Worm (Caenorhabditis elegans) whole organism, midembryonic: ENCODE results near the gene nex-1.

Experiments
- T22C8.4 ChIP-seq: fragments of 200-800 bp; sonication (Bioruptor generic); IDR thresholded peaks from 2 replicates; pipeline ENCODE4 v1.3.6; 2022; ENCODE audit warnings: missing genetic modification characterization, missing compliant biosample characterization
- cog-1 ChIP-seq: sonication (generic microtip); optimal IDR thresholded peaks from 2 replicates; lab custom pipeline; 2016; ENCODE audit warnings: missing genetic modification characterization, missing compliant biosample characterization
- flt-1 ChIP-seq: fragments of 200-800 bp; sonication (Bioruptor generic); IDR thresholded peaks from 2 replicates; pipeline ENCODE4 v1.3.6; 2022; ENCODE audit warnings: missing genetic modification characterization, missing compliant biosample characterization
- klf-2 ChIP-seq: fragments of 200-800 bp; sonication (Bioruptor generic); conservative IDR thresholded peaks from 2 replicates; pipeline ENCODE4 v1.3.6; 2022; ENCODE audit warnings: missing genetic modification reagents, missing genetic modification characterization, missing compliant biosample characterization
- med-1 ChIP-seq: sonication (generic microtip); optimal IDR thresholded peaks from 2 replicates; lab custom pipeline; 2017; ENCODE audit warnings: missing genetic modification characterization, mild to moderate bottlenecking, missing compliant biosample characterization, antibody characterized with exemption, missing genetic modification reagents; ENCODE audit not compliant: insufficient read depth
- ref-1 ChIP-seq: fragments of 200-800 bp; sonication (Bioruptor generic); conservative IDR thresholded peaks from 2 replicates; pipeline ENCODE4 v1.3.6; 2022; ENCODE audit warnings: missing genetic modification reagents, missing genetic modification characterization, missing compliant biosample characterization
- tab-1 ChIP-seq: fragments of 200-800 bp; sonication (Bioruptor generic); IDR thresholded peaks from 2 replicates; pipeline ENCODE4 v1.3.6; 2022; ENCODE audit warnings: missing genetic modification characterization, missing compliant biosample characterization
- ztf-23 ChIP-seq: fragments of 200-800 bp; sonication (Bioruptor generic); IDR thresholded peaks from 2 replicates; pipeline ENCODE4 v1.3.6; 2022; ENCODE audit warnings: missing genetic modification reagents, missing genetic modification characterization, missing compliant biosample characterization
- ztf-29 ChIP-seq: fragments of 200-800 bp; sonication (Bioruptor generic); IDR thresholded peaks from 2 replicates; pipeline ENCODE4 v1.3.6; 2022; ENCODE audit warnings: missing genetic modification reagents, missing genetic modification characterization, missing compliant biosample characterization

Gene nex-1

DNA sequence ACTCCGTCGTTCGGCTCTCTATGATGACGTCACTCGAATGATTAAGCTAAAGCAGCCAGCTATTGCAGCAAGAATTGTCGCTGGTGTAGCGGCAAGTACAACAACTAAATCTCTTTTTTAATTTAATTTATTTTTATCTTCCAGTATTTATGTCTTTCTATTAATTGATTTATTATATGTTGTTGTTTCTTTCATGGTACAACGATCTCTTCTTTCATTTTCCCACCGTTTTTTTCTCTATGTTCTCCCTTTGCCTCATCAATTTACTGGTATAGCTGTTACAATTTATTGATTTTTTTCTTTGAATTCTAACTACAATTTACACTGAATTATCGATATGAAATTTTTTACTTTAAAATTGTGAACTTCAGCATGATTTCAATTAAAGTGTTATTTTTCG, 29.7 kb upstream of the nex-1 start, which contains the start of gene moc-6:
moc-6 (plus strand) TSS at position 301 of the 400 bp plus-strand sequence.
- 0 out of 2 replicates have a peak, but pooled peaks have one; percentile 23 for TF ChIP-seq T22C8.4 (GFP tag; lab: Robert Waterston, UW)
- TF ChIP-seq ref-1 (GFP tag; lab: Robert Waterston, UW): no peak
- no peak for TF ChIP-seq ztf-29 (GFP tag; lab: Robert Waterston, UW)
- TF ChIP-seq flt-1 (GFP tag; lab: Robert Waterston, UW): no peak
- TF ChIP-seq ztf-23 (GFP tag; lab: Robert Waterston, UW): no peak
- no peak for TF ChIP-seq cog-1 (tag; lab: Kevin White, UChicago)

DNA sequence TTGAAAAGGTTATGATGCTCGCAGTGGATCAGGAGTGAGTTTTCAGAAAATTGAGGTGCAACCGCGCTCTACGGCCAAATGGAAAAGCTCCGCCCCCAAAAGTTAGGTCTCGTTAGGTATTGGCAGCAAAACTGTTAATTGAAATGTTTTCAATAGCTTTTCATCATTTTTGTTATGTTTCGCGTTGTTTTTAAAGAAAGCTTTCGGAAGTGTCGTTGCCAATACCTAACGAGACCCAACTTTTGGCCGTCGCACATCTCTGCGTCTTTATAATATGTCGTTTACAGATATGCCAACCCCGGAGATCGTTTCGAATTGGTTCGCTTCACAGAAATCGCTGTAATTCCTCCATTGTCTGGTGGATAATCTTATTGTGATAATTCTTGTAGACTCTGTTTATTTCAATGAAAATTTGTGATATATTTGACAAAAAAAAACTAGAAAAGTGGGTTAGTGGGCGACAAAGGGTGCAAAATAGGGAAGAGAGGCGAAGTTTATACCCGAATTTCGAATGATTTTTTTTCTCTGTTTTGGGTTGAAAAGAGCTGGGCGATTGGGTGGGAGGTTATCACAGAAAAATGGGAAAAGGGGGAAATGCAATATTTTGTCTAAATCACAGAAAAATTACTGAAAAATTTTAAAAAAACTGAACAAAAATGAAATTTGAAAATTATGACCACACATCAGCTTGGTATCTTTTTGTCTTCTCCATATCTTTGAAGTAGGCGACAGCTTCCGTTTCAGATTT, 28.9 kb upstream of the nex-1 start:
- no peak for TF ChIP-seq T22C8.4 (GFP tag; lab: Robert Waterston, UW)
- TF ChIP-seq ztf-29 (GFP tag; lab: Robert Waterston, UW): no peak
- no peak for TF ChIP-seq cog-1 (tag; lab: Kevin White, UChicago)
- TF ChIP-seq ref-1 (GFP tag; lab: Robert Waterston, UW): no peak
- no peak for TF ChIP-seq ztf-23 (GFP tag; lab: Robert Waterston, UW)
- TF ChIP-seq klf-2 (GFP tag; lab: Robert Waterston, UW): no peak
- TF ChIP-seq flt-1 (GFP tag; lab: Robert Waterston, UW): no peak
- TF ChIP-seq tab-1 (GFP tag; lab: Robert Waterston, UW): no peak
- no peak for TF ChIP-seq med-1

DNA sequence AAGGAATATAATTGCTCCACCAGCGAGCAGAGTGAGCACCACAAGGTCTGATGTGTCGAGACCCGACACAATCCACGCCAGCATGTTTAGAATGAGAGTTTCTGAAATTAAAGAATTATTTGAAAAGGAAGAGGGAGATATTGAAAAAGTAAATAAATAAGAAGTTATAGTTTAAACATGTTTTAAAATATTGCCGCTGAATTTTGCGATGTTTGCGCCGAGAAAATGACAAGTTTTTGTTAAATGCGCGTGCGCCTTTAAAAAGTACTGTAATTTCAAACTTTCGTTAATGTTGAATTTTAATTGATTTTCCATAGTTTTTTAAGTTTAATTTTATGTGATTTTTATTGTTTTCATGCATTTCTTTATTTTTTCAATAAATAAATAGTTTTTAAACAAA, 25.8 kb upstream of the nex-1 start, which contains the start of gene emb-8:
emb-8 (minus strand) TSS at position 101 of the 400 bp plus-strand sequence.
- TF ChIP-seq flt-1 (GFP tag; lab: Robert Waterston, UW): no peak
- no peak for TF ChIP-seq ref-1 (GFP tag; lab: Robert Waterston, UW)
- TF ChIP-seq med-1: no peak
- TF ChIP-seq T22C8.4 (GFP tag; lab: Robert Waterston, UW): no peak
- TF ChIP-seq tab-1 (GFP tag; lab: Robert Waterston, UW): no peak
- TF ChIP-seq cog-1 (tag; lab: Kevin White, UChicago): no peak
- TF ChIP-seq ztf-29 (GFP tag; lab: Robert Waterston, UW): no peak
- no peak for TF ChIP-seq ztf-23 (GFP tag; lab: Robert Waterston, UW)
- no peak for TF ChIP-seq klf-2 (GFP tag; lab: Robert Waterston, UW)

ce11 chrIII:5200349-5200748, 25.1 kb upstream of the nex-1 start:
- TF ChIP-seq ztf-29 (GFP tag; lab: Robert Waterston, UW) (no peak), cog-1 (tag; lab: Kevin White, UChicago) (no peak), klf-2 (GFP tag; lab: Robert Waterston, UW) (no peak), T22C8.4 (GFP tag; lab: Robert Waterston, UW) (no peak), ref-1 (GFP tag; lab: Robert Waterston, UW) (no peak), flt-1 (GFP tag; lab: Robert Waterston, UW) (no peak), med-1 (no peak), ztf-23 (GFP tag; lab: Robert Waterston, UW) (no peak), tab-1 (GFP tag; lab: Robert Waterston, UW) (no peak)

DNA sequence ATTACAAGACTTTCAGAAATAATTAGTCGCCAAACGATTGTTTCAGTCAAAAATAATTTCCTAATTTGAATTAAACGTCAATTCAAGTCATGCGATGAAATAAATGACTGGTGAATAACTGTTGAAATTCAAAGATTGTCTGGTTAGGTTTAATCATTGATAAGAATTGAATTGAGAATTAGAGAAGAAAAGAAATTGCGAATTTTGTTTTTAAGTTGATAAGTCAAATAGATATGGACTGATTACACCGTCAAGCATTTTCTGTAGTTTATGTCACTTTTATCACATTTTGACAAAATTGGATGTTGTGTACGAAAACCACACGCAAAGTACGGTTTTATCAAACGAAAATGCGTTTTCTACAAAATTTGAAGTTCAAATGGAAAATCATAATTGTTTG, 24.2 kb upstream of the nex-1 start:
- TF ChIP-seq ztf-23 (GFP tag; lab: Robert Waterston, UW) (no peak), med-1 (no peak), ref-1 (GFP tag; lab: Robert Waterston, UW) (no peak)

DNA sequence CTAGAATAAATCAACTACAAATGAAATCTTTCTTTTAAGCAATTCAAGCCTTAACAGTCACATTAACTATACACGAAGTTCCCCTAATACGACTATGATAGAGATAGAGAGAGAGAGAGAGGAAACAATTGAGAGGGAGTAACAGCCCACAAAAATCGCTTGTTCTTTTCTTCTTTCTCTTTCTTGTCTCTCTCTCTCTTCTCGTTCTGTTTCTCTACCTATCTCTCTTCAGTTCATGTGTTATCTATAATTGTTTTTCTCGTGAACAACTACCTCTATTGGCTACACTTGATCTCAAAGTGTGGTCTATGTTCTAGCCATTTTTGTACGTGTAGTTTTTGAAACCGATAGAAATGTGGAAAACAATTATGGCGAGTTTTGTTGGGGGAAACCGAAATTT, 22.8 kb upstream of the nex-1 start:
- TF ChIP-seq ref-1 (GFP tag; lab: Robert Waterston, UW): no peak
- TF ChIP-seq tab-1 (GFP tag; lab: Robert Waterston, UW): no peak
- TF ChIP-seq T22C8.4 (GFP tag; lab: Robert Waterston, UW): no peak
- TF ChIP-seq ztf-23 (GFP tag; lab: Robert Waterston, UW): no peak
- TF ChIP-seq klf-2 (GFP tag; lab: Robert Waterston, UW): no peak
- no peak for TF ChIP-seq med-1
- no peak for TF ChIP-seq flt-1 (GFP tag; lab: Robert Waterston, UW)
- TF ChIP-seq cog-1 (tag; lab: Kevin White, UChicago): no peak
- no peak for TF ChIP-seq ztf-29 (GFP tag; lab: Robert Waterston, UW)

ce11 chrIII:5203310-5203709, 22.1 kb upstream of the nex-1 start:
- TF ChIP-seq ztf-29 (GFP tag; lab: Robert Waterston, UW) (no peak), cog-1 (tag; lab: Kevin White, UChicago) (no peak), T22C8.4 (GFP tag; lab: Robert Waterston, UW) (no peak), klf-2 (GFP tag; lab: Robert Waterston, UW) (no peak), ref-1 (GFP tag; lab: Robert Waterston, UW) (no peak), ztf-23 (GFP tag; lab: Robert Waterston, UW) (no peak), med-1 (no peak), tab-1 (GFP tag; lab: Robert Waterston, UW) (no peak), flt-1 (GFP tag; lab: Robert Waterston, UW) (no peak)

DNA sequence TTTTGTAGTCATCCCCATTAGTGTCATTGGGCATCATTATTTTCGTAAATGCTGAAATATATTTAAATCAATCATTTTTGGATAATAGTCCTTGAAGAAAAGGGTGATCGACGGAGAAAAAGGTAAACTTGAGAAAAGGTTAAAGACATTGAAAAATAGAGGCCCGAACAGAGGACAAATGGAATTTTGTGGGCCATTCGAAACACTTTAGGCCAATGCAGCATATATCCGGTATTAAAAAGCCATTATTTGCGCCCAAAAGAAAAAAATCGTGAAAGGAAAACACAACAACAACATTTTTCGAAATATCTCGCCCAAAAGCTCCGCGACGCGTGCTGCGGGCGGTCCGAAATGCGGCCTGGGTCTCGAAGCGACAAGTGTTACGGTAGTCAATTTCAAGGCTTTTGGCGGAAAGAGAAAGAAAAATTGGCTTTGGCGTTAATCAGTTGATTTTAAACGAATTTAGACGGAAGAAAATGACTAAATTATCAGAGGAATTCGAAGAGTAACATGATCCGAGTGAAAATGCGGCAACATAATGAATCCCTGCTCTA, 18.5 kb upstream of the nex-1 start, which contains the start of gene morc-1:
morc-1 (minus strand) TSS at position 51 of the 554 bp plus-strand sequence.
- no peak for TF ChIP-seq klf-2 (GFP tag; lab: Robert Waterston, UW)
- no peak for TF ChIP-seq med-1
- no peak for TF ChIP-seq flt-1 (GFP tag; lab: Robert Waterston, UW)
- no peak for TF ChIP-seq ztf-23 (GFP tag; lab: Robert Waterston, UW)
- TF ChIP-seq tab-1 (GFP tag; lab: Robert Waterston, UW): no peak
- no peak for TF ChIP-seq ref-1 (GFP tag; lab: Robert Waterston, UW)
- TF ChIP-seq T22C8.4 (GFP tag; lab: Robert Waterston, UW): no peak
- TF ChIP-seq ztf-29 (GFP tag; lab: Robert Waterston, UW): no peak
- no peak for TF ChIP-seq cog-1 (tag; lab: Kevin White, UChicago)

DNA sequence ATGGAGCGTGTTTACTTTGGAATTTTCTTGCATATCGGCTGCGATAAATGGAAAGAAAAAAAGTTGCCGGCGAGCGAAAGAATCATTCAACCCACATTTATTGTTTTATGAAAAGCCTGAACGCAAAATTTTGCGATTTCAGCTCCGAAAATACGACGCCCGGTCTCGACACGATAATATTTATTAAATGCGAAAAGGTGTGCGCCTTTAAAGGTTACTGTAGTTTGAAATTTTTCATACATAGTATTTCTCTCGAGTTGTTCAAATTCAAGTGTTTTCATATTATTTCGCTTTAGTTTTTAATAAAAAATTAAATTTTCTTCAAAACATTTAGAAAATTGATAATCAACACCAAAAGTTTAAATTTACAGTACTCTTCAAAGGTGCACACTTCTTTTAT, 16.4 kb upstream of the nex-1 start, which contains the start of gene syx-16:
syx-16 (minus strand) TSS at position 118 of the 400 bp plus-strand sequence.
- TF ChIP-seq ztf-29 (GFP tag; lab: Robert Waterston, UW) (no peak), flt-1 (GFP tag; lab: Robert Waterston, UW) (no peak), ref-1 (GFP tag; lab: Robert Waterston, UW) (no peak), tab-1 (GFP tag; lab: Robert Waterston, UW) (no peak), med-1 (no peak), klf-2 (GFP tag; lab: Robert Waterston, UW) (no peak), T22C8.4 (GFP tag; lab: Robert Waterston, UW) (no peak), ztf-23 (GFP tag; lab: Robert Waterston, UW) (no peak), cog-1 (tag; lab: Kevin White, UChicago) (no peak)
